Fruit fly (Drosophila melanogaster): ENCODE measurements around the gene neur.

dm6 chr3R:9050519-9051119 lies 11.3 kb upstream of the neur start, which contains the start of gene Nmdmc:
- TF ChIP-seq CG3032 (tag; optimal IDR thresholded peaks at IDR 0.05): no peak
- TF ChIP-seq dsx (GFP tag; optimal IDR thresholded peaks at IDR 0.05; ENCODE audit: poor library complexity, severe bottlenecking): no peak
- no peak for TF ChIP-seq Eip93F (GFP tag; optimal IDR thresholded peaks at IDR 0.05)
- TF ChIP-seq pdm3 (GFP tag; optimal IDR thresholded peaks at IDR 0.05): no peak
- TF ChIP-seq dac (GFP tag; optimal IDR thresholded peaks at IDR 0.05): no peak
